Worm (Caenorhabditis elegans): Measurements from ENCODE around the gene tbb-6.

DNA sequence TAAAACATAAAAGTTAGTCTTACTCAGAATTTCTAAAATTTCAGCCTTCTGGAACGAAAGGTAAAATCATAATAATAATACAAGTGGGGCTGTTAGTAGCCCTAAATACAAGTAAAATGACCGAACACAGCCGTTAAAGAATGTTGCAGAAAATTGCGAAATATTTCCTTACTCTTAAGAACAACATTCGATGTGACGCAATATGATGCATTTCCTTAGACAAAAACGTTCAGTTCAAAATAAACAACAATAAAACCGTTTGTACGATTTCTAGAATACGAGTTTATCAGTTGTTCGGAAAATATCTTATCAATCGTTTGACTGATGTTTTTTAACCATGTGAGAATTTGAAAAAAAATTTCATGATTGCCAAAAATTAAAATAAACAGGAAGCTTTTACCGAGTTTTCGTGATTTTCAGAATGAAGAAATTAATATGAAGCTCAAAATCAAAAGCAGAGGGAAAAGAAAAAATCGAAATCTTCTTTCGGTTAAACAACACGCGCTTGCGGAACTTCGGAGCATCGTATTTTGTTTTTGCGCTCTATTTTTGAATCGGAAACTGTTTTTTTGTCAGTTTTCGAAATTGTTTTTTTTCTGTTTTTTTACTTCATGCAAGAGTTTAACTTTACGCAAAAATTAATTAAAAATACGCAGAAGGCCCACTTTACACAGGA, 15.4 kb upstream of the tbb-6 start:
- TF ChIP-seq tbx-37 (GFP tag; conservative IDR thresholded peaks at IDR 0.05) (no peak), B0310.2 (tag; optimal IDR thresholded peaks at IDR 0.05) (no peak), ama-1 (optimal IDR thresholded peaks at IDR 0.05) (no peak), aly-1 (tag; optimal IDR thresholded peaks at IDR 0.05) (no peak), sea-1 (GFP tag; conservative IDR thresholded peaks at IDR 0.05) (no peak), scrt-1 (GFP tag; IDR thresholded peaks at IDR 0.05) (no peak), ceh-36 (tag; optimal IDR thresholded peaks at IDR 0.05) (no peak), hmg-4 (GFP tag; optimal IDR thresholded peaks at IDR 0.05) (no peak), F13C5.2 (tag; optimal IDR thresholded peaks at IDR 0.05) (no peak)
